Fruit fly (Drosophila melanogaster) whole organism, wandering third instar larva: ENCODE data around the gene PGRP-LD.

Source experiments
- CrebA ChIP-seq: fragments of 200-800 bp; sonication (Bioruptor generic); optimal IDR thresholded peaks from 2 replicates; lab custom pipeline; 2016; ENCODE audit warnings: missing biosample characterization, mild to moderate bottlenecking, missing genetic modification characterization, borderline replicate concordance
- HLH106 ChIP-seq: fragments of 200-800 bp; optimal IDR thresholded peaks from 3 replicates; lab custom pipeline; 2019; ENCODE audit warnings: missing biosample characterization, mild to moderate bottlenecking, missing genetic modification characterization, moderate library complexity
- Hr78 ChIP-seq: fragments of >200 bp; optimal IDR thresholded peaks from 2 replicates; lab custom pipeline; 2017; ENCODE audit warnings: missing biosample characterization, missing genetic modification characterization
- lola ChIP-seq: fragments of >200 bp; optimal IDR thresholded peaks from 2 replicates; lab custom pipeline; 2017; ENCODE audit warnings: missing biosample characterization, missing genetic modification characterization
- pan ChIP-seq: fragments of >200 bp; optimal IDR thresholded peaks from 2 replicates; lab custom pipeline; 2017
- rgr ChIP-seq: fragments of 200-800 bp; sonication (Bioruptor generic); optimal IDR thresholded peaks from 3 replicates; lab custom pipeline; 2016; ENCODE audit warnings: missing biosample characterization, mild to moderate bottlenecking, missing genetic modification characterization
- sv ChIP-seq: fragments of 200-800 bp; sonication (Bioruptor generic); optimal IDR thresholded peaks from 3 replicates; lab custom pipeline; 2016; ENCODE audit warnings: missing biosample characterization, missing genetic modification characterization
- usp ChIP-seq: fragments of >200 bp; optimal IDR thresholded peaks from 2 replicates; lab custom pipeline; 2017; ENCODE audit warnings: missing biosample characterization, missing genetic modification characterization

DNA sequence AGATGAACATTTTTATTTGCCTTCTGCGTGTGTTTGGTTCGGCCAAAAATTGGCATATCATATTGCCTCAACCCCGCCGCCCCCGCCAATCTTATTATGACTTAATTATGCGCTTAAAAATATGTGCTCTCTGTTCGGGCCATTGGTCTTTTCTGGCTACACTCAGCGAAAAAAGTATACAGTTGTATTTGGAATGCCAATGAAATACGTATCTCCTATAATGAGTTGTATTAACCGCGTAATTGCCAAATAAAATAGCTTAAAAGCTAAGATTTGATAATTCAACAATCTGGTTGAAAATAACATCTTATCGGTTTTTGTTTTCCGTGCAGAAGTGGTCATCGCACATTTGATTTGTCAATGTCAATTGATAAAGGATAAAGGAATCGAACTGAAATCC, 40.2 kb downstream of the PGRP-LD start:
- no peak for TF ChIP-seq usp (GFP tag; lab: Kevin White, UChicago)
- TF ChIP-seq HLH106 (tag; lab: Kevin White, UChicago) = no peak
- TF ChIP-seq Hr78 (GFP tag; lab: Kevin White, UChicago) = no peak
- TF ChIP-seq CrebA (GFP tag; lab: Kevin White, UChicago) = no peak
- TF ChIP-seq sv = no peak
- TF ChIP-seq rgr (GFP tag; lab: Kevin White, UChicago) = peak; percentile 45
- no peak for TF ChIP-seq lola
- TF ChIP-seq pan (lab: Kevin White, UChicago) = no peak
